Worm (Caenorhabditis elegans): Measurements from ENCODE around the gene F35D11.3.

DNA sequence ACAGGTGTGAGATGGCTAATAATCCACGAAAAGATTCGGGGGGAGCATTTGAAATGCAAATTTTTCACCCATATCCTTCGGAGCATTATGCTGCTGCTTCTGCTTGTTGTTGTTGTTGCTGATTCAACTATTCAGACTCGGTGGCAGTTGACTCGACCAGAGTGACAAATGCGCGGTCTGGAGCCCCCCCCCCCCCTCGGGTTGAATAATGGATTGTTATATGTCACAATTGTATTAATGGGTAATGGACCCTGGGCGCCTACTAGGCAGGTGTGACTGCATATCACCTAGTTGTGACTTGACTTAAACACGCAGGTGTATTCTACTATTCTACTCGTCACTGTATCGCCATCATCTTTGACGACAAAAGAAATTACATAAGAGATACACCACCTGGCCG, 32.6 kb upstream of the F35D11.3 start:
- TF ChIP-seq T22C8.4 (GFP tag; IDR thresholded peaks at IDR 0.05) (no peak), med-1 (GFP tag; optimal IDR thresholded peaks at IDR 0.05; ENCODE audit: insufficient read depth) (no peak), tab-1 (GFP tag; IDR thresholded peaks at IDR 0.05) (no peak), ztf-23 (GFP tag; IDR thresholded peaks at IDR 0.05) (no peak), flt-1 (GFP tag; IDR thresholded peaks at IDR 0.05) (no peak), klf-2 (GFP tag; conservative IDR thresholded peaks at IDR 0.05) (no peak), ref-1 (GFP tag; conservative IDR thresholded peaks at IDR 0.05) (no peak), cog-1 (tag; optimal IDR thresholded peaks at IDR 0.05) (no peak), ztf-29 (GFP tag; IDR thresholded peaks at IDR 0.05) (no peak)
